Fruit fly (Drosophila melanogaster) whole organism, embryonic: ENCODE measurements around the gene jhamt.
A peak's percentile ranks its signal among the peaks of the same experiment; 100 is the strongest.

ENCODE experiments used
- Antp ChIP-seq: fragments of 200-800 bp; sonication (Bioruptor generic); optimal IDR thresholded peaks from 3 replicates; lab custom pipeline; 2016; ENCODE audit warnings: missing biosample characterization, missing genetic modification characterization
- Bteb2 ChIP-seq: fragments of 200-800 bp; sonication (Bioruptor generic); optimal IDR thresholded peaks from 2 replicates; lab custom pipeline; 2016; ENCODE audit warnings: missing biosample characterization, missing genetic modification characterization
- CG10274 ChIP-seq: fragments of 200-800 bp; sonication (Bioruptor generic); optimal IDR thresholded peaks from 3 replicates; lab custom pipeline; 2017; ENCODE audit warnings: missing biosample characterization, mild to moderate bottlenecking, missing genetic modification characterization
- CG10431 ChIP-seq: fragments of 200-800 bp; sonication (Bioruptor generic); optimal IDR thresholded peaks from 3 replicates; lab custom pipeline; 2018; ENCODE audit warnings: missing biosample characterization, mild to moderate bottlenecking, missing genetic modification characterization
- CG10543 ChIP-seq: fragments of 200-800 bp; sonication (Bioruptor generic); optimal IDR thresholded peaks from 3 replicates; lab custom pipeline; 2017; ENCODE audit warnings: missing biosample characterization, mild to moderate bottlenecking, missing genetic modification characterization, moderate library complexity
- CG11456 ChIP-seq: fragments of 200-800 bp; sonication (Bioruptor generic); IDR thresholded peaks from 3 replicates; pipeline ENCODE4 v1.3.6; 2022; ENCODE audit warnings: missing biosample characterization, missing genetic modification characterization
- CG11723 ChIP-seq: fragments of 200-800 bp; sonication (Bioruptor generic); optimal IDR thresholded peaks from 2 replicates; lab custom pipeline; 2017; ENCODE audit warnings: missing biosample characterization, mild to moderate bottlenecking, missing genetic modification characterization
- CG14710 ChIP-seq: fragments of 200-800 bp; sonication (Bioruptor generic); optimal IDR thresholded peaks from 3 replicates; lab custom pipeline; 2019; ENCODE audit warnings: missing biosample characterization, mild to moderate bottlenecking, missing genetic modification characterization, moderate library complexity
- CG15479 ChIP-seq: fragments of 200-800 bp; sonication (Bioruptor generic); optimal IDR thresholded peaks from 3 replicates; lab custom pipeline; 2019; ENCODE audit warnings: missing biosample characterization, mild to moderate bottlenecking, missing genetic modification characterization, moderate library complexity
- CG17361 ChIP-seq: fragments of 200-800 bp; sonication (Bioruptor generic); IDR thresholded peaks from 3 replicates; pipeline ENCODE4 v1.3.6; 2022; ENCODE audit warnings: missing biosample characterization, missing genetic modification characterization
- CG18476 ChIP-seq: fragments of 200-800 bp; sonication (Bioruptor generic); optimal IDR thresholded peaks from 2 replicates; lab custom pipeline; 2016; ENCODE audit warnings: missing biosample characterization, mild to moderate bottlenecking, missing genetic modification characterization
- CG18619 ChIP-seq: fragments of 200-800 bp; sonication (Bioruptor generic); optimal IDR thresholded peaks from 3 replicates; lab custom pipeline; 2017; ENCODE audit warnings: missing biosample characterization, mild to moderate bottlenecking, missing genetic modification characterization
- CG2678 ChIP-seq: fragments of 200-800 bp; sonication (Bioruptor generic); optimal IDR thresholded peaks from 3 replicates; lab custom pipeline; 2019; ENCODE audit warnings: missing biosample characterization, mild to moderate bottlenecking, missing genetic modification characterization, moderate library complexity
- CG43689 ChIP-seq: fragments of 200-800 bp; sonication (Bioruptor generic); IDR thresholded peaks from 2 replicates; pipeline ENCODE4 v1.3.6; 2022; ENCODE audit warnings: missing biosample characterization, missing genetic modification characterization
- CG5180 ChIP-seq: fragments of 200-800 bp; sonication (Bioruptor generic); optimal IDR thresholded peaks from 3 replicates; lab custom pipeline; 2017; ENCODE audit warnings: missing biosample characterization, missing genetic modification characterization, mild to moderate bottlenecking, moderate library complexity, missing genetic modification reagents
- CG6689 ChIP-seq: fragments of 200-800 bp; sonication (Bioruptor generic); IDR thresholded peaks from 2 replicates; pipeline ENCODE4 v1.3.6; 2022; ENCODE audit warnings: missing biosample characterization, missing genetic modification characterization
- CG7357 ChIP-seq: fragments of 200-800 bp; sonication (Bioruptor generic); IDR thresholded peaks from 3 replicates; pipeline ENCODE4 v1.3.6; 2022; ENCODE audit warnings: missing biosample characterization, missing genetic modification characterization
- CG7745 ChIP-seq: fragments of 200-800 bp; sonication (Bioruptor generic); optimal IDR thresholded peaks from 2 replicates; lab custom pipeline; 2018; ENCODE audit warnings: missing biosample characterization, mild to moderate bottlenecking, missing genetic modification characterization, moderate library complexity
- CG8290 ChIP-seq, 3 experiments: fragments of 200-800 bp; sonication (Bioruptor generic); optimal IDR thresholded peaks; 2 replicates each; lab custom pipeline; 2016 to 2019; ENCODE audit warnings: missing biosample characterization in 3 of 3, missing genetic modification characterization in 3 of 3, mild to moderate bottlenecking in 2 of 3, moderate library complexity in 1 of 3
- Camta ChIP-seq: fragments of 200-800 bp; sonication (Bioruptor generic); optimal IDR thresholded peaks from 2 replicates; lab custom pipeline; 2016; ENCODE audit warnings: missing biosample characterization, missing genetic modification characterization
- D19B ChIP-seq: fragments of 200-800 bp; sonication (Bioruptor generic); optimal IDR thresholded peaks from 2 replicates; lab custom pipeline; 2017; ENCODE audit warnings: missing biosample characterization, mild to moderate bottlenecking, missing genetic modification characterization
- Deaf1 ChIP-seq: fragments of 200-800 bp; optimal IDR thresholded peaks from 3 replicates; lab custom pipeline; 2019; ENCODE audit warnings: missing biosample characterization, mild to moderate bottlenecking, missing genetic modification characterization, moderate library complexity
- Doc3 ChIP-seq: fragments of 200-800 bp; sonication (Bioruptor generic); IDR thresholded peaks from 3 replicates; pipeline ENCODE4 v1.3.6; 2022; ENCODE audit warnings: missing biosample characterization, missing genetic modification characterization; ENCODE audit not compliant: partially characterized antibody
- Eip74EF ChIP-seq, 2 experiments: fragments of 200-800 bp in 1 of 2; fragments of >200 bp in 1 of 2; sonication (Bioruptor generic) in 1 of 2; optimal IDR thresholded peaks; 2 replicates each; lab custom pipeline; 2017 to 2019; ENCODE audit warnings: missing biosample characterization in 2 of 2, missing genetic modification characterization in 2 of 2, mild to moderate bottlenecking in 1 of 2, moderate library complexity in 1 of 2
- Fer1 ChIP-seq: fragments of 200-800 bp; sonication (Bioruptor generic); optimal IDR thresholded peaks from 2 replicates; lab custom pipeline; 2017; ENCODE audit warnings: missing biosample characterization, mild to moderate bottlenecking, missing genetic modification characterization
- GATAe ChIP-seq: fragments of 200-800 bp; sonication (Bioruptor generic); conservative IDR thresholded peaks from 2 replicates; pipeline ENCODE4 v1.3.6; 2022; ENCODE audit warnings: missing biosample characterization, missing genetic modification characterization
- HLH3B ChIP-seq: fragments of 200-800 bp; sonication (Bioruptor generic); IDR thresholded peaks from 2 replicates; pipeline ENCODE4 v1.3.6; 2022; ENCODE audit warnings: missing biosample characterization, missing genetic modification characterization
- HmgZ ChIP-seq: fragments of 200-800 bp; sonication (Bioruptor generic); optimal IDR thresholded peaks from 2 replicates; lab custom pipeline; 2018; ENCODE audit warnings: missing biosample characterization, mild to moderate bottlenecking, missing genetic modification characterization
- Kr ChIP-seq: fragments of 200-800 bp; sonication (Bioruptor generic); optimal IDR thresholded peaks from 2 replicates; lab custom pipeline; 2017; ENCODE audit warnings: missing biosample characterization, mild to moderate bottlenecking, missing genetic modification characterization
- Med ChIP-seq: fragments of 200-800 bp; sonication (Bioruptor generic); peaks from one replicate; lab custom pipeline; 2016; ENCODE audit warnings: missing biosample characterization, missing genetic modification characterization, mild to moderate bottlenecking, inconsistent platforms, moderate library complexity
- Oaz ChIP-seq: fragments of 200-800 bp; sonication (Bioruptor generic); IDR thresholded peaks from 2 replicates; pipeline ENCODE4 v1.3.6; 2022; ENCODE audit warnings: missing biosample characterization, missing genetic modification characterization
- Ravus ChIP-seq: fragments of 200-800 bp; sonication (Bioruptor generic); IDR thresholded peaks from 2 replicates; pipeline ENCODE4 v1.3.6; 2022; ENCODE audit warnings: missing biosample characterization, missing genetic modification characterization
- az2 ChIP-seq: fragments of 200-800 bp; sonication (Bioruptor generic); optimal IDR thresholded peaks from 3 replicates; lab custom pipeline; 2016; ENCODE audit warnings: missing biosample characterization, missing genetic modification characterization
- caup ChIP-seq: fragments of 200-800 bp; sonication (Bioruptor generic); optimal IDR thresholded peaks from 3 replicates; lab custom pipeline; 2017; ENCODE audit warnings: missing biosample characterization, mild to moderate bottlenecking, missing genetic modification characterization, moderate library complexity; ENCODE audit not compliant: severe bottlenecking
- ci ChIP-seq: fragments of 200-800 bp; sonication (Bioruptor generic); IDR thresholded peaks from 3 replicates; pipeline ENCODE4 v1.3.6; 2022; ENCODE audit warnings: missing biosample characterization, missing genetic modification characterization
- corto ChIP-seq: fragments of 200-800 bp; sonication (Bioruptor generic); optimal IDR thresholded peaks from 2 replicates; lab custom pipeline; 2016; ENCODE audit warnings: missing biosample characterization, mild to moderate bottlenecking, missing genetic modification characterization, moderate library complexity
- crol ChIP-seq: fragments of 200-800 bp; sonication (Bioruptor generic); IDR thresholded peaks from 2 replicates; pipeline ENCODE4 v1.3.6; 2022; ENCODE audit warnings: missing biosample characterization, missing genetic modification characterization
- crp ChIP-seq, 2 experiments: fragments of 200-800 bp; sonication (Bioruptor generic); optimal IDR thresholded peaks; 2 replicates in 1 of 2; 3 replicates in 1 of 2; lab custom pipeline; 2017; ENCODE audit warnings: missing biosample characterization in 2 of 2, missing genetic modification characterization in 2 of 2, mild to moderate bottlenecking in 1 of 2, moderate library complexity in 1 of 2
- danr ChIP-seq: fragments of 200-800 bp; sonication (Bioruptor generic); IDR thresholded peaks from 2 replicates; pipeline ENCODE4 v1.3.6; 2022; ENCODE audit warnings: missing biosample characterization, missing genetic modification characterization
- dati ChIP-seq: fragments of 200-800 bp; sonication (Bioruptor generic); IDR thresholded peaks from 2 replicates; pipeline ENCODE4 v1.3.6; 2022; ENCODE audit warnings: missing biosample characterization, missing genetic modification characterization
- mirr ChIP-seq: fragments of 200-800 bp; sonication (Bioruptor generic); optimal IDR thresholded peaks from 3 replicates; lab custom pipeline; 2018; ENCODE audit warnings: missing biosample characterization, mild to moderate bottlenecking, missing genetic modification characterization
- nerfin-2 ChIP-seq: fragments of 200-800 bp; sonication (Bioruptor generic); IDR thresholded peaks from 2 replicates; pipeline ENCODE4 v1.3.6; 2022; ENCODE audit warnings: missing biosample characterization, missing genetic modification characterization; ENCODE audit not compliant: partially characterized antibody
- oc ChIP-seq: fragments of 200-800 bp; sonication (Bioruptor generic); optimal IDR thresholded peaks from 2 replicates; lab custom pipeline; 2018; ENCODE audit warnings: missing biosample characterization, mild to moderate bottlenecking, missing genetic modification characterization, moderate library complexity
- org-1 ChIP-seq: fragments of 200-800 bp; sonication (Bioruptor generic); optimal IDR thresholded peaks from 2 replicates; lab custom pipeline; 2017; ENCODE audit warnings: missing biosample characterization, missing genetic modification characterization
- pros ChIP-seq: fragments of 200-800 bp; sonication (Bioruptor generic); optimal IDR thresholded peaks from 3 replicates; lab custom pipeline; 2019; ENCODE audit warnings: missing biosample characterization, mild to moderate bottlenecking, missing genetic modification characterization, moderate library complexity
- pum ChIP-seq: fragments of 200-800 bp; sonication (Bioruptor generic); optimal IDR thresholded peaks from 2 replicates; lab custom pipeline; 2016; ENCODE audit warnings: missing biosample characterization, missing genetic modification characterization
- ranshi ChIP-seq: fragments of 200-800 bp; sonication (Bioruptor generic); IDR thresholded peaks from 2 replicates; pipeline ENCODE4 v1.3.6; 2022; ENCODE audit warnings: missing biosample characterization, missing genetic modification characterization
- sima ChIP-seq: fragments of 200-800 bp; sonication (Bioruptor generic); optimal IDR thresholded peaks from 2 replicates; lab custom pipeline; 2016; ENCODE audit warnings: missing biosample characterization, missing genetic modification characterization
- sna ChIP-seq: fragments of 200-800 bp; sonication (Bioruptor generic); IDR thresholded peaks from 2 replicates; pipeline ENCODE4 v1.3.6; 2022; ENCODE audit warnings: missing biosample characterization, missing genetic modification characterization; ENCODE audit not compliant: partially characterized antibody
- sob ChIP-seq: fragments of 200-800 bp; sonication (Bioruptor generic); IDR thresholded peaks from 2 replicates; pipeline ENCODE4 v1.3.6; 2022; ENCODE audit warnings: missing biosample characterization, missing genetic modification characterization
- tgo ChIP-seq: fragments of 200-800 bp; sonication (Bioruptor generic); IDR thresholded peaks from 3 replicates; pipeline ENCODE4 v1.3.6; 2022; ENCODE audit warnings: missing biosample characterization, missing genetic modification characterization

The jhamt gene

DNA sequence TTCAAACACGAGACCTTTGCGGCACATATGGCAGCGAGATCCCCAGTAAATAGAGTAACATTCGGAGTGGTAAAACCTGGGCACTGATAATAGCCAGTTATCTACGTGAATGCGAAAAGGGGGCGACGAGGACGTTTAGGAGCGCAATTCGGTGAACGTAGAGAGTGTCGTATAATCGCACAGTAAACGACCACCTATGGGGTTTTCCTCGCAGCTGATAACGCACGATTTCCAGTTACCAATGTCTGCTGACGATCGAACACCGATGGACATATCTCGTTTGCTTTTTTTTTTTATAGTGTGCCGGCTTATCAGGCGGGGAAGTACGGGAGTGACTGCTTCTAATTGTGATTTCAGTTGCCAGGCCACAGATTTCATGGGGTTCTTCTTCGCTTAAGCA, 46.0 kb upstream of the jhamt start:
- TF ChIP-seq Bteb2 (GFP tag; lab: Kevin White, UChicago), result no peak
- TF ChIP-seq tgo (GFP tag; lab: Robert Waterston, UW), result no peak
- no peak for TF ChIP-seq sima
- no peak for TF ChIP-seq CG8290 (GFP tag; optimal IDR thresholded peaks at IDR 0.05; lab: Kevin White, UChicago)
- peak in 1 of 2 experiments; percentile 32 for TF ChIP-seq CG8290 (tag; optimal IDR thresholded peaks at IDR 0.05; lab: Kevin White, UChicago)
- TF ChIP-seq CG14710, result no peak
- TF ChIP-seq Antp, result no peak
- TF ChIP-seq GATAe (GFP tag; lab: Robert Waterston, UW), result peak; percentile 66
- TF ChIP-seq Doc3 (GFP tag; lab: Robert Waterston, UW), result no peak
- TF ChIP-seq Fer1 (GFP tag; lab: Kevin White, UChicago), result peak; percentile 3
- TF ChIP-seq org-1 (GFP tag; lab: Kevin White, UChicago), result no peak
- peak; percentile 18 for TF ChIP-seq caup
- TF ChIP-seq CG18619 (GFP tag; lab: Kevin White, UChicago), result no peak
- no peak for TF ChIP-seq CG7745 (tag; lab: Kevin White, UChicago)
- TF ChIP-seq Med (GFP tag; lab: Kevin White, UChicago), result peak; percentile 56
- peak; percentile 51 for TF ChIP-seq CG10543
- TF ChIP-seq Ravus, result no peak
- TF ChIP-seq Oaz (GFP tag; lab: Robert Waterston, UW), result no peak
- TF ChIP-seq ranshi (GFP tag; lab: Robert Waterston, UW), result no peak
- no peak for TF ChIP-seq CG17361 (GFP tag; lab: Robert Waterston, UW)
- no peak for TF ChIP-seq pros (GFP tag; lab: Kevin White, UChicago)
- no peak for TF ChIP-seq sna (GFP tag; lab: Robert Waterston, UW)
- TF ChIP-seq oc, result no peak
- TF ChIP-seq CG43689 (GFP tag; lab: Robert Waterston, UW), result no peak
- peak; percentile 32 for TF ChIP-seq CG2678 (tag; lab: Kevin White, UChicago)
- no peak for TF ChIP-seq CG11456 (GFP tag; lab: Robert Waterston, UW)
- no peak for TF ChIP-seq CG5180
- no peak for TF ChIP-seq crp (GFP tag; optimal IDR thresholded peaks at IDR 0.05; lab: Kevin White, UChicago)
- TF ChIP-seq CG15479 (GFP tag; lab: Kevin White, UChicago), result peak; percentile 77
- TF ChIP-seq mirr (GFP tag; lab: Kevin White, UChicago), result peak; percentile 90
- no peak for TF ChIP-seq crol
- no peak for TF ChIP-seq Kr (GFP tag; lab: Kevin White, UChicago)
- peak; percentile 4 for TF ChIP-seq Deaf1 (tag; lab: Kevin White, UChicago)
- no peak for TF ChIP-seq danr (GFP tag; lab: Robert Waterston, UW)
- no peak for TF ChIP-seq CG11723 (GFP tag; lab: Kevin White, UChicago)
- no peak for TF ChIP-seq CG7357 (GFP tag; lab: Robert Waterston, UW)
- no peak for TF ChIP-seq CG18476
- no peak for TF ChIP-seq CG6689 (GFP tag; lab: Robert Waterston, UW)
- TF ChIP-seq Eip74EF (GFP tag; optimal IDR thresholded peaks at IDR 0.05; lab: Kevin White, UChicago), result no peak
- no peak for TF ChIP-seq dati (GFP tag; lab: Robert Waterston, UW)
- TF ChIP-seq ci, result 0 out of 3 replicates have a peak, but pooled peaks have one; percentile 29
- no peak for TF ChIP-seq CG10431
- no peak for TF ChIP-seq Camta (GFP tag; lab: Kevin White, UChicago)
- TF ChIP-seq HLH3B (GFP tag; lab: Robert Waterston, UW), result no peak
- TF ChIP-seq az2 (GFP tag; lab: Kevin White, UChicago), result no peak
- no peak for TF ChIP-seq D19B
- TF ChIP-seq sob, result no peak
- no peak for TF ChIP-seq nerfin-2 (GFP tag; lab: Robert Waterston, UW)
- TF ChIP-seq corto (GFP tag; lab: Kevin White, UChicago), result no peak
- TF ChIP-seq pum (GFP tag; lab: Kevin White, UChicago), result no peak
- no peak for TF ChIP-seq CG10274 (GFP tag; lab: Kevin White, UChicago)
- TF ChIP-seq HmgZ (tag; lab: Kevin White, UChicago), result peak; percentile 29
